Worm (Caenorhabditis elegans): ENCODE measurements around the gene Y55B1BR.8.

- no peak for TF ChIP-seq tbx-2 (tag; optimal IDR thresholded peaks at IDR 0.05)
- TF ChIP-seq nhr-28 (tag; optimal IDR thresholded peaks at IDR 0.05), result no peak
- no peak for TF ChIP-seq sptf-1 (tag; optimal IDR thresholded peaks at IDR 0.05)
- TF ChIP-seq ces-1 (GFP tag; optimal IDR thresholded peaks at IDR 0.05), result no peak
- no peak for TF ChIP-seq lin-39 (tag; optimal IDR thresholded peaks at IDR 0.05)
Measured at ce11 chrIII:483556-483955, 39.4 kb downstream of the Y55B1BR.8 start, which contains the start of gene F10C5.3.
